Fruit fly (Drosophila melanogaster): Measurements from ENCODE around the gene Pex1.

dm6 chr3L:14079224-14079623 lies 7.5 kb downstream of the Pex1 start:
- TF ChIP-seq CG14655 (GFP tag; optimal IDR thresholded peaks at IDR 0.05) (no peak), Pif1A (GFP tag; optimal IDR thresholded peaks at IDR 0.05) (no peak), CG13204 (GFP tag; optimal IDR thresholded peaks at IDR 0.05) (no peak), CG15710 (tag; optimal IDR thresholded peaks at IDR 0.05) (no peak), Snoo (tag; optimal IDR thresholded peaks at IDR 0.05) (no peak), CG34367 (tag; optimal IDR thresholded peaks at IDR 0.05) (no peak), EcR (GFP tag; optimal IDR thresholded peaks at IDR 0.05) (no peak), rn (GFP tag; IDR thresholded peaks at IDR 0.05) (no peak)

Measured in whole organism, pupa.